Worm (Caenorhabditis elegans) whole organism, L4 larva: Measurements from ENCODE around the gene str-149.

Source experiments
- F37D6.2 ChIP-seq: sonication (generic microtip); optimal IDR thresholded peaks from 2 replicates; lab custom pipeline; 2016; ENCODE audit warnings: mild to moderate bottlenecking, missing genetic modification characterization, missing compliant biosample characterization
- Y5F2A.4 ChIP-seq: fragments of 200-800 bp; sonication (Bioruptor generic); optimal IDR thresholded peaks from 2 replicates; lab custom pipeline; 2018; ENCODE audit warnings: mild to moderate bottlenecking, missing genetic modification characterization, missing compliant biosample characterization
- aha-1 ChIP-seq: fragments of 150-350 bp; peaks from one replicate; lab custom pipeline; 2014; ENCODE audit warnings: missing biosample characterization, missing genetic modification characterization
- aly-2 ChIP-seq: sonication (generic microtip); optimal IDR thresholded peaks from 2 replicates; lab custom pipeline; 2018; ENCODE audit warnings: missing biosample characterization, missing genetic modification characterization
- ceh-44 ChIP-seq: fragments of 200-800 bp; sonication (Bioruptor generic); IDR thresholded peaks from 2 replicates; pipeline ENCODE4 v1.3.6; 2022; ENCODE audit warnings: missing genetic modification reagents, missing genetic modification characterization, missing compliant biosample characterization
- ceh-62 ChIP-seq: sonication (generic microtip); optimal IDR thresholded peaks from 2 replicates; lab custom pipeline; 2017; ENCODE audit warnings: missing biosample characterization, missing genetic modification characterization
- ces-1 ChIP-seq: fragments of 150-350 bp; sonication (generic microtip); optimal IDR thresholded peaks from 4 replicates; lab custom pipeline; 2014; ENCODE audit warnings: missing biosample characterization, missing genetic modification reagents, missing genetic modification characterization
- daf-19 ChIP-seq: fragments of 200-800 bp; sonication (Bioruptor generic); conservative IDR thresholded peaks from 2 replicates; pipeline ENCODE4 v1.3.6; 2022; ENCODE audit warnings: missing genetic modification characterization, missing compliant biosample characterization
- dve-1 ChIP-seq: sonication (generic microtip); optimal IDR thresholded peaks from 2 replicates; lab custom pipeline; 2017; ENCODE audit warnings: antibody characterized with exemption, mild to moderate bottlenecking, missing genetic modification characterization, missing compliant biosample characterization; ENCODE audit not compliant: insufficient read depth
- fkh-10 ChIP-seq: fragments of 150-350 bp; optimal IDR thresholded peaks from 2 replicates; lab custom pipeline; 2014; ENCODE audit warnings: missing biosample characterization, missing genetic modification reagents, missing genetic modification characterization
- fos-1 ChIP-seq: fragments of 150-350 bp; optimal IDR thresholded peaks from 2 replicates; lab custom pipeline; 2014; ENCODE audit warnings: missing biosample characterization, missing genetic modification characterization
- gei-8 ChIP-seq: fragments of 200-800 bp; sonication (Bioruptor generic); optimal IDR thresholded peaks from 2 replicates; lab custom pipeline; 2018; ENCODE audit warnings: mild to moderate bottlenecking, missing genetic modification characterization, missing compliant biosample characterization
- hif-1 ChIP-seq, 2 experiments: sonication (generic microtip); optimal IDR thresholded peaks; 2 replicates each; lab custom pipeline; 2016 to 2017; ENCODE audit warnings: missing compliant biosample characterization in 2 of 2, missing genetic modification characterization in 2 of 2, missing genetic modification reagents in 2 of 2, missing genotype in 2 of 2, mild to moderate bottlenecking in 1 of 2
- hlh-30 ChIP-seq: sonication (generic microtip); optimal IDR thresholded peaks from 2 replicates; lab custom pipeline; 2017; ENCODE audit warnings: antibody characterized with exemption, mild to moderate bottlenecking, missing genetic modification characterization, missing compliant biosample characterization; ENCODE audit not compliant: insufficient read depth
- lin-39 ChIP-seq: fragments of 150-350 bp; optimal IDR thresholded peaks from 2 replicates; lab custom pipeline; 2014; ENCODE audit warnings: missing biosample characterization, missing genetic modification reagents, missing genetic modification characterization
- lir-3 ChIP-seq: sonication (generic microtip); optimal IDR thresholded peaks from 2 replicates; lab custom pipeline; 2016; ENCODE audit warnings: mild to moderate bottlenecking, missing genetic modification characterization, missing compliant biosample characterization
- lsy-2 ChIP-seq, 2 experiments: fragments of 150-350 bp in 1 of 2; sonication (generic microtip) in 1 of 2; optimal IDR thresholded peaks; 2 replicates each; lab custom pipeline; 2014 to 2017; ENCODE audit warnings: missing biosample characterization in 2 of 2, missing genetic modification characterization in 2 of 2
- mdl-1 ChIP-seq, 2 experiments: fragments of 150-350 bp in 1 of 2; sonication (generic microtip) in 1 of 2; optimal IDR thresholded peaks; 2 replicates each; lab custom pipeline; 2014 to 2017; ENCODE audit warnings: missing biosample characterization in 2 of 2, missing genetic modification characterization in 2 of 2
- mep-1 ChIP-seq: fragments of 150-350 bp; sonication (generic microtip); optimal IDR thresholded peaks from 3 replicates; lab custom pipeline; 2014; ENCODE audit warnings: missing biosample characterization, missing genetic modification characterization
- mes-2 ChIP-seq: sonication (generic microtip); optimal IDR thresholded peaks from 2 replicates; lab custom pipeline; 2016; ENCODE audit warnings: missing genotype, mild to moderate bottlenecking, missing genetic modification characterization, missing compliant biosample characterization; ENCODE audit not compliant: poor library complexity, severe bottlenecking
- mxl-2 ChIP-seq: fragments of 200-800 bp; sonication (Bioruptor generic); conservative IDR thresholded peaks from 2 replicates; pipeline ENCODE4 v1.3.6; 2022; ENCODE audit warnings: missing genetic modification reagents, missing genetic modification characterization, missing compliant biosample characterization
- nhr-11 ChIP-seq: fragments of 150-350 bp; optimal IDR thresholded peaks from 2 replicates; lab custom pipeline; 2014; ENCODE audit warnings: missing biosample characterization, missing genetic modification characterization
- nhr-76 ChIP-seq: fragments of 150-350 bp; optimal IDR thresholded peaks from 2 replicates; lab custom pipeline; 2014; ENCODE audit warnings: missing biosample characterization, missing genetic modification characterization
- sdz-12 ChIP-seq: fragments of 200-800 bp; sonication (Bioruptor generic); optimal IDR thresholded peaks from 2 replicates; lab custom pipeline; 2018; ENCODE audit warnings: mild to moderate bottlenecking, missing genetic modification characterization, missing compliant biosample characterization
- unc-130 ChIP-seq: sonication (generic microtip); optimal IDR thresholded peaks from 2 replicates; lab custom pipeline; 2016; ENCODE audit warnings: missing genetic modification reagents, missing genetic modification characterization, missing compliant biosample characterization
- unc-39 ChIP-seq: sonication (generic microtip); optimal IDR thresholded peaks from 2 replicates; lab custom pipeline; 2017; ENCODE audit warnings: missing biosample characterization, missing genetic modification characterization
- unc-62 ChIP-seq, 3 experiments: fragments of 150-350 bp in 1 of 3; sonication (generic microtip); optimal IDR thresholded peaks in 2 of 3; peaks in 1 of 3; 1 replicate in 1 of 3; 2 replicates in 2 of 3; lab custom pipeline; 2014 to 2017; ENCODE audit warnings: missing biosample characterization in 3 of 3, missing genetic modification characterization in 3 of 3, missing genetic modification reagents in 3 of 3, missing genotype in 1 of 3
- zfp-2 ChIP-seq: sonication (generic microtip); optimal IDR thresholded peaks from 2 replicates; lab custom pipeline; 2016; ENCODE audit warnings: mild to moderate bottlenecking, missing genetic modification characterization, missing compliant biosample characterization
- zip-11 ChIP-seq: fragments of 200-800 bp; sonication (Bioruptor generic); IDR thresholded peaks from 2 replicates; pipeline ENCODE4 v1.3.6; 2022; ENCODE audit warnings: missing genetic modification characterization, missing compliant biosample characterization
- ztf-7 ChIP-seq: fragments of 150-350 bp; optimal IDR thresholded peaks from 2 replicates; lab custom pipeline; 2014; ENCODE audit warnings: missing biosample characterization, missing genetic modification characterization

Gene str-149

DNA sequence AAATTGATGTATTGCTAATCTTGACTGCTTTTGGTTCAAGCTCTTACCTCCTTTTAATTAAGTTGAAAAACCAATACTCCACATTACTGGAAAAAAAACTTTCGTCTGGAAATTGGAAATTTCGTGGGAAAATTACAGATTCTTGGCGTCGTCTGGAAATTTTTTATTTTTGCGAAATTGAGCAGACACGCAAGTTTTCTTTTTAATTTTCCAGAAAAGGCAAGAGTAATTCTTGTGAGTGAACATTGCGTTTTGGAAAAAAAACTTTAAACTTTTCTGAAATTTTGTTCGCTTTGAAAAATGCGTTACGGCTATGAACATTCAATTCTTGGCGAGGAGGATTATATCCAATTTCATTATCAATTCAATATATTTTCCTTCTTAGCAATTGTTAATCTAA, 7.6 kb upstream of the str-149 start, which contains the start of gene sru-45:
Gene sru-45 (plus strand): TSS at position 301 of the 400 bp plus-strand sequence.
- TF ChIP-seq sdz-12 (GFP tag; lab: Kevin White, UChicago), result no peak
- TF ChIP-seq aly-2 (tag; lab: Kevin White, UChicago), result no peak

DNA sequence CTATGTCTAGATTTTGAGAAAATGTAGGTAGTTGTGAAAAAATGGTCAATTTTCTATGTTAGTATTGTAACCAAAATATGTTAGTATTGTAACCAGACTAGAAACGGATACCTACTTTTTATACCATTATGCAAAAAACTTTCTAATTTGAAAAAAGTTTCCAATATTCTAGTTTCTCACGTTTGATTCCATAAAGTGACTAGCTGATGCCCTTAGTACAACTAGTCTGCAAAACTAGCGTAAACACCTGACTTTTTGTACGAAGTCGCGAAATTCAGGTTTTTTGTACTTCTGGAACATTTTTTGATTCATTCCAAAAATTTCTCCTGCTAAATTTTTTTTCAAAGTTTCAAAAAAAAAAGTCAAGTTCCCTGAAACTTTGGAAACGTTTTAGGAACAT, 5.2 kb upstream of the str-149 start:
- TF ChIP-seq dve-1 (tag; lab: Kevin White, UChicago), result no peak
- TF ChIP-seq ztf-7 (tag; lab: Kevin White, UChicago), result no peak
- TF ChIP-seq unc-62 (GFP tag; optimal IDR thresholded peaks at IDR 0.05 in 1 of 2; lab: Kevin White, UChicago), result peak in 1 of 2 experiments; percentile 78
- TF ChIP-seq unc-62 (tag; optimal IDR thresholded peaks at IDR 0.05; lab: Kevin White, UChicago), result no peak
- TF ChIP-seq F37D6.2, result no peak
- no peak for TF ChIP-seq lin-39 (tag; lab: Kevin White, UChicago)
- TF ChIP-seq gei-8 (GFP tag; lab: Kevin White, UChicago), result no peak
- no peak for TF ChIP-seq lir-3 (tag; lab: Kevin White, UChicago)
- TF ChIP-seq aha-1, result peak; percentile 76
- TF ChIP-seq fkh-10 (GFP tag; lab: Kevin White, UChicago), result no peak

DNA sequence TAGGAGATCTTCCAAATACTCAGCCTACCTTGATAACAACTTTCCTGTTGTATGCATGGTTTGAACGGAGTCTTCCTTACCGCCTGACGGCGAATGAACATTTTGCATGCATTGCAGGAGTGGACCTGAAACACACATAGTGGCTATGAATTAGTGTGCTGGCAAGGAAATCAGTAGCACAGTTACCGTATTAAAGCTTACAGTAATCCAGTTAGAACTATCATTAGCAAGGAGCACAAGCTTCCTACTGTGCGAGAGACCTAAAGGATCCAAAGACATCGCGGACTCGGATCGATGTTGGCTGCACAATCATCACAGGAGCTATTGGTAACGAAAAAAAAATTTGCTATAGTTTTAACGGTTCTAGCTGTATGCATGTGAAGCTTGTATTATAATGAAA, 2.6 kb upstream of the str-149 start, which contains the start of gene nhr-233:
Gene nhr-233 (minus strand): TSS at position 101 of the 400 bp plus-strand sequence.
- no peak for TF ChIP-seq unc-130 (GFP tag; lab: Kevin White, UChicago)
- TF ChIP-seq unc-62 (GFP tag; optimal IDR thresholded peaks at IDR 0.05 in 1 of 2; lab: Kevin White, UChicago), result peak in 1 of 2 experiments; percentile 19
- TF ChIP-seq unc-62 (tag; optimal IDR thresholded peaks at IDR 0.05; lab: Kevin White, UChicago), result no peak
- TF ChIP-seq nhr-11 (tag; lab: Kevin White, UChicago), result no peak
- TF ChIP-seq Y5F2A.4 (GFP tag; lab: Kevin White, UChicago), result no peak
- TF ChIP-seq nhr-76 (tag; lab: Kevin White, UChicago), result no peak
- no peak for TF ChIP-seq ces-1 (GFP tag; lab: Kevin White, UChicago)
- TF ChIP-seq daf-19, result no peak

DNA sequence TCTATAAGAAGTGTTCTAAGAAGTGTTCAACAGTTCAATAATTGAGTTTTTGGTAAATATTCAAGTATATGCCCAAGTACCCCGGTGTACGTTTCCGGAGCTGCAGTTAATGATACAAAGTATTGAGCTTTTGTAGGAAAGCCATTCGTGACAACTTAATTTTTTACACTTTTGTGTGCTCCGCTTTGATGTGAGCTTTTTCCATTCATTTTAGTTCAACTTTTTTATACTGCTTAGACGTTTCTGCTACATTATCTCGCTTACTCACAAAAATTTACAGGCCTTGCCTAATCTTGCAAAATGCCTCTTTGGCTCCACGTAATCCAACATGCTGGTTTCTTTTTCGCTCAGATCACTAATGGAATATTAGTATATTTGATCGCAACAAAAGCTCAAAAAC, 2.6 kb downstream of the str-149 start, which contains the start of gene str-151:
Gene str-151 (plus strand): TSS at position 301 of the 400 bp plus-strand sequence.
- TF ChIP-seq zfp-2 (tag; lab: Kevin White, UChicago), result no peak
- no peak for TF ChIP-seq unc-39 (tag; lab: Kevin White, UChicago)
- TF ChIP-seq zip-11 (GFP tag; lab: Robert Waterston, UW), result no peak
- TF ChIP-seq fkh-10 (GFP tag; lab: Kevin White, UChicago), result no peak
- TF ChIP-seq ceh-44 (GFP tag; lab: Robert Waterston, UW), result no peak
- no peak for TF ChIP-seq unc-130 (GFP tag; lab: Kevin White, UChicago)
- TF ChIP-seq hlh-30, result no peak

DNA sequence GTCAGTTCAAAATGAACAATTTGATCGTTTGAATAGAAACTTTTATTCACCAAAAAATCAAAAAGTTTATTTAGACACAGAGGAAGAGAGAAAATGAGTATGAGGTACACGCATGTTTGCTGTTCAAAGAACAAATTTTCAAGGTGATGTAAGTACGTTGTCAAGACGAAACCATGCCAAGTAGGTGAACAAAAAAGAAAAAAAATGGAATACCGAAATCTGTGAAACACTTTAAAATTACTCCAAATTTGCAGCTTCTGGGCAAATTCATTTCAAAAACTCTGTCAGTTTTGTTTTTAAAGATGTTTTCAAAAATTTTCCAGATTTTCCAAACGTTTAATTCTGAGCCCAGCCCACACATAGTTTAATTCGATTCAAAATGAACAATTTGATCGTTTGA, 7.2 kb downstream of the str-149 start, which contains the start of gene nhr-271:
Gene nhr-271 (minus strand): TSS at position 101 of the 400 bp plus-strand sequence.
- no peak for TF ChIP-seq mep-1
- no peak for TF ChIP-seq lsy-2 (tag; optimal IDR thresholded peaks at IDR 0.05; lab: Kevin White, UChicago)
- TF ChIP-seq mes-2 (tag; lab: Kevin White, UChicago), result no peak
- TF ChIP-seq mxl-2 (GFP tag; lab: Robert Waterston, UW), result no peak
- TF ChIP-seq ceh-62, result no peak
- TF ChIP-seq fos-1, result no peak
- no peak for TF ChIP-seq hif-1 (tag; optimal IDR thresholded peaks at IDR 0.05; lab: Kevin White, UChicago)
- TF ChIP-seq, all 104 proteins: peak for 0

DNA sequence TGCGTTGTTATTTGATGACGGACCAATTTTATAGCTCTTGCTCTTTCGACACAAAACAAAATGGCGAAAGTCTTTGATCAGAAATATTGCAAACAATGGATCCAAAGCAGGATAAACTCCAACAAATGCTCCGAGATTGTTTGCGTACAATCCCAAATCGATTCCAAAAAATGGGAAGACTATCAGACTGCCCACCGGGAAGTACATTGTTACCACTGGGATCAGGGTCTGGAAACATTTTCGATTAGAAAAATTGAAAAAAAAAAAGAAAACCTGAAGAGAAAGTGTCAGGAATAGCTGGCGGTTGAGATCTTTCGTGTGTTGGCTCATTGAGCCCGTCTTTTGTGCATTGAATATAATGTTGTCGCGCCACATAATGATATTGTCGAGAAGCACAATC, 7.8 kb downstream of the str-149 start:
- no peak for TF ChIP-seq mdl-1 (tag; optimal IDR thresholded peaks at IDR 0.05; lab: Kevin White, UChicago)
- TF ChIP-seq aha-1, result peak; percentile 46
